Fruit fly (Drosophila melanogaster): ENCODE results near the gene Nup37.

The Nup37 gene

dm6 chr3R:25247379-25247869, at the start of gene Nup37, which contains the start of gene RpS27 (continued):
- peak; percentile 91 for TF ChIP-seq CG6792 (GFP tag; optimal IDR thresholded peaks at IDR 0.05)
- TF ChIP-seq ss (GFP tag; optimal IDR thresholded peaks at IDR 0.05) = peak; percentile 85 to 93
- TF ChIP-seq Sox15 (GFP tag; optimal IDR thresholded peaks at IDR 0.05) = peak; percentile 92
- TF ChIP-seq Hr4 (GFP tag; optimal IDR thresholded peaks at IDR 0.05) = no peak
- peak; percentile 96 for TF ChIP-seq CG6163 (GFP tag; IDR thresholded peaks at IDR 0.05)
- TF ChIP-seq Sox14 (GFP tag; optimal IDR thresholded peaks at IDR 0.05) = peak; percentile 91
- TF ChIP-seq dac (GFP tag; optimal IDR thresholded peaks at IDR 0.05) = peak; percentile 91
- peak; percentile 98 for TF ChIP-seq cyc (GFP tag; optimal IDR thresholded peaks at IDR 0.05)

dm6 chr3R:25199321-25199868, 48.1 kb upstream of the Nup37 start, which contains the start of gene CG13654:
Gene CG13654 (plus strand): TSS chr3R:25199818.
- no peak for TF ChIP-seq CG11902 (GFP tag; optimal IDR thresholded peaks at IDR 0.05)
- TF ChIP-seq acj6 (GFP tag; optimal IDR thresholded peaks at IDR 0.05) = no peak
- no peak for TF ChIP-seq OdsH (GFP tag; optimal IDR thresholded peaks at IDR 0.05)
- TF ChIP-seq Smox (GFP tag; optimal IDR thresholded peaks at IDR 0.05) = no peak
- no peak for TF ChIP-seq CG10669 (GFP tag; optimal IDR thresholded peaks at IDR 0.05)
- TF ChIP-seq cyc (GFP tag; optimal IDR thresholded peaks at IDR 0.05) = no peak
- TF ChIP-seq svp (GFP tag) = no peak
- no peak for TF ChIP-seq fkh (GFP tag; optimal IDR thresholded peaks at IDR 0.05)
- TF ChIP-seq vri (GFP tag; optimal IDR thresholded peaks at IDR 0.05) = no peak
- no peak for TF ChIP-seq CG9139 (GFP tag; optimal IDR thresholded peaks at IDR 0.05)
- TF ChIP-seq Sox102F (GFP tag; optimal IDR thresholded peaks at IDR 0.05) = no peak
- no peak for TF ChIP-seq Ets21C (GFP tag; optimal IDR thresholded peaks at IDR 0.05)
- TF ChIP-seq Hr39 (GFP tag; optimal IDR thresholded peaks at IDR 0.05) = no peak
- TF ChIP-seq Blimp-1 (GFP tag; optimal IDR thresholded peaks at IDR 0.05) = no peak
- no peak for TF ChIP-seq CG4318 (GFP tag; optimal IDR thresholded peaks at IDR 0.05)
- TF ChIP-seq Ets96B (tag; optimal IDR thresholded peaks at IDR 0.05) = no peak
- no peak for TF ChIP-seq CG6808 (GFP tag; optimal IDR thresholded peaks at IDR 0.05)
- no peak for TF ChIP-seq CG6163 (GFP tag; IDR thresholded peaks at IDR 0.05)

dm6 chr3R:25205413-25205977, 42.0 kb upstream of the Nup37 start:
- TF ChIP-seq CG6163 (GFP tag; IDR thresholded peaks at IDR 0.05) (no peak), achi (GFP tag; optimal IDR thresholded peaks at IDR 0.05) (no peak), fkh (GFP tag; optimal IDR thresholded peaks at IDR 0.05) (no peak), Sox102F (GFP tag; optimal IDR thresholded peaks at IDR 0.05) (peak; percentile 9), fd59A (GFP tag; optimal IDR thresholded peaks at IDR 0.05) (no peak), dsx (GFP tag; optimal IDR thresholded peaks at IDR 0.05; ENCODE audit: poor library complexity, severe bottlenecking) (peak; percentile 60), CG34406 (GFP tag; optimal IDR thresholded peaks at IDR 0.05) (no peak), dac (GFP tag; optimal IDR thresholded peaks at IDR 0.05) (no peak), CG8119 (GFP tag; IDR thresholded peaks at IDR 0.05) (0 out of 3 replicates have a peak, but pooled peaks have one; percentile 28), Eip78C (GFP tag) (peak; percentile 10), CG6792 (GFP tag; optimal IDR thresholded peaks at IDR 0.05) (no peak), CG11762 (GFP tag; optimal IDR thresholded peaks at IDR 0.05; ENCODE audit: insufficient read depth) (no peak), Lpt (GFP tag; optimal IDR thresholded peaks at IDR 0.05) (no peak), CG11294 (GFP tag; IDR thresholded peaks at IDR 0.05) (no peak), Met (GFP tag; optimal IDR thresholded peaks at IDR 0.05) (no peak), lz (GFP tag; optimal IDR thresholded peaks at IDR 0.05) (no peak), Sox15 (GFP tag; optimal IDR thresholded peaks at IDR 0.05) (no peak), Blimp-1 (GFP tag; optimal IDR thresholded peaks at IDR 0.05) (no peak), cyc (GFP tag; optimal IDR thresholded peaks at IDR 0.05) (no peak), vri (GFP tag; optimal IDR thresholded peaks at IDR 0.05) (peak; percentile 57), esn (GFP tag; optimal IDR thresholded peaks at IDR 0.05) (no peak), CG1621 (tag; optimal IDR thresholded peaks at IDR 0.05) (peak; percentile 91), svp (GFP tag) (no peak), fd85E (GFP tag; optimal IDR thresholded peaks at IDR 0.05) (no peak), CG6808 (GFP tag; optimal IDR thresholded peaks at IDR 0.05) (no peak), CG16779 (tag; optimal IDR thresholded peaks at IDR 0.05) (no peak), Hr39 (GFP tag; optimal IDR thresholded peaks at IDR 0.05) (no peak), Eip75B (GFP tag; optimal IDR thresholded peaks at IDR 0.05) (peak; percentile 9), pdm3 (GFP tag; optimal IDR thresholded peaks at IDR 0.05) (no peak), CG4318 (GFP tag; optimal IDR thresholded peaks at IDR 0.05) (no peak), CG6276 (GFP tag; optimal IDR thresholded peaks at IDR 0.05) (no peak), CG11902 (GFP tag; optimal IDR thresholded peaks at IDR 0.05) (no peak), CG8319 (GFP tag; optimal IDR thresholded peaks at IDR 0.05) (no peak), CG15336 (GFP tag; IDR thresholded peaks at IDR 0.05) (no peak), CG9139 (GFP tag; optimal IDR thresholded peaks at IDR 0.05) (peak; percentile 42)
